In the genomic region with DNA sequence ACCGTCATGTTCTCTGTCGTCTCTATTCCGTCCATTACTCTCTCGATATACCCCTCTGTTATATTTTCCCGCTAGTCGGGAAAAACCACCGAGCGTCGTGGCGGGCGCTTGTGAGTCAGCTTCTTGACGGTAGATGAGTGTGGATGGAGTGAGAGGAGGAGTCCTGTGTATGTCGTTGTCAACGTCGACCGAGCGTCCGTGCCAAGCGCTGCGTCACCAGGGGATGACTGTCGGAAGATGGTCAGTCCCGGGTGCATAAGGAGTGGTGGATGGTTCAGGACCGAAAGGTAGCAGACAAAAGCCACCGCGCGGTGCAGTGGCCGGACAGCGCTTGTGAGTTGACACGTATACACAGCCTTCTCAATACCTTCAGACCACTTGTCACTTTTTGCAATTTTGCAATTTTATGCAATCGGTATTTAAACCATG, we compare ENCODE assay signal across 2 worm cellular contexts.
TF ChIP-seq lines count a peak whose summit lies in the region.

No protein-coding gene starts in this region.

TF ChIP-seq in whole organism, L4 larva, 104 proteins besides CTCF, POLR2A, EP300 and RAD21 (continued from another document):
- TF ChIP-seq egl-43 (GFP tag; IDR thresholded peaks at IDR 0.05; lab: Robert Waterston, UW): peak; percentile 94
- TF ChIP-seq vab-7 (GFP tag; IDR thresholded peaks at IDR 0.05; lab: Robert Waterston, UW): peak; percentile 58; the same call in 1 of the 2 replicates
- peak; percentile 52 for TF ChIP-seq lir-3 (tag; optimal IDR thresholded peaks at IDR 0.05; lab: Kevin White, UChicago)
- TF ChIP-seq dmd-6 (GFP tag; IDR thresholded peaks at IDR 0.05; lab: Robert Waterston, UW): peak; percentile 85
- peak; percentile 45; the same call in 1 of the 2 replicates for TF ChIP-seq arid-1 (GFP tag; conservative IDR thresholded peaks at IDR 0.05; lab: Robert Waterston, UW)
- TF ChIP-seq hmg-1.1 (GFP tag; IDR thresholded peaks at IDR 0.05; lab: Robert Waterston, UW): peak; percentile 88
- TF ChIP-seq nhr-48 (tag; optimal IDR thresholded peaks at IDR 0.05; lab: Kevin White, UChicago): peak; percentile 67
- peak; percentile 78 for TF ChIP-seq madf-9 (GFP tag; conservative IDR thresholded peaks at IDR 0.05; lab: Robert Waterston, UW)
- peak; percentile 65 for TF ChIP-seq tra-1 (GFP tag; IDR thresholded peaks at IDR 0.05; lab: Robert Waterston, UW)
- peak; percentile 41 for TF ChIP-seq mxl-3 (GFP tag; optimal IDR thresholded peaks at IDR 0.05; lab: Kevin White, UChicago)
- TF ChIP-seq dmd-9 (GFP tag; IDR thresholded peaks at IDR 0.05; lab: Robert Waterston, UW): peak; percentile 39; the same call in 1 of the 2 replicates
- TF ChIP-seq nhr-41 (GFP tag; IDR thresholded peaks at IDR 0.05; lab: Robert Waterston, UW): peak; percentile 53; the same call in 1 of the 2 replicates
- peak; percentile 57 for TF ChIP-seq T20F7.1 (GFP tag; optimal IDR thresholded peaks at IDR 0.05; lab: Kevin White, UChicago)
- peak; percentile 69; the same call in 1 of the 2 replicates for TF ChIP-seq nhr-42 (GFP tag; IDR thresholded peaks at IDR 0.05; lab: Robert Waterston, UW)
- TF ChIP-seq mdl-1 (tag; optimal IDR thresholded peaks at IDR 0.05; lab: Kevin White, UChicago): peak in 1 of 2 experiments; percentile 17
- peak; percentile 52; the same call in 1 of the 2 replicates for TF ChIP-seq D1046.2 (GFP tag; IDR thresholded peaks at IDR 0.05; lab: Robert Waterston, UW)
- peak; percentile 64; the same call in 1 of the 2 replicates for TF ChIP-seq ZK337.2 (GFP tag; IDR thresholded peaks at IDR 0.05; lab: Robert Waterston, UW)
- peak; percentile 78; the same call in 1 of the 2 replicates for TF ChIP-seq dmd-8 (GFP tag; IDR thresholded peaks at IDR 0.05; lab: Robert Waterston, UW)
- peak; percentile 51 for TF ChIP-seq spr-3 (GFP tag; optimal IDR thresholded peaks at IDR 0.05; lab: Kevin White, UChicago)
- TF ChIP-seq pqm-1 (tag; optimal IDR thresholded peaks at IDR 0.05; lab: Kevin White, UChicago): peak; percentile 3
- peak; percentile 63 for TF ChIP-seq spr-1 (tag; optimal IDR thresholded peaks at IDR 0.05; lab: Kevin White, UChicago)
- TF ChIP-seq zfp-3 (GFP tag; conservative IDR thresholded peaks at IDR 0.05; lab: Robert Waterston, UW): peak; percentile 82
- peak; percentile 84 for TF ChIP-seq lin-38 (GFP tag; IDR thresholded peaks at IDR 0.05; lab: Robert Waterston, UW)

TF ChIP-seq in whole organism, late embryonic, 69 proteins besides CTCF, POLR2A, EP300 and RAD21 (continued from another document):
- TF ChIP-seq ceh-18 (tag; optimal IDR thresholded peaks at IDR 0.05; lab: Kevin White, UChicago) (peak; percentile 69), pha-2 (tag; optimal IDR thresholded peaks at IDR 0.05; lab: Kevin White, UChicago) (peak; percentile 69), lin-11 (tag; optimal IDR thresholded peaks at IDR 0.05; lab: Kevin White, UChicago) (peak; percentile 48), ztf-16 (tag; optimal IDR thresholded peaks at IDR 0.05; lab: Kevin White, UChicago) (peak; percentile 50), K02D7.2 (tag; optimal IDR thresholded peaks at IDR 0.05; lab: Kevin White, UChicago) (peak; percentile 44), dve-1 (tag; optimal IDR thresholded peaks at IDR 0.05; lab: Kevin White, UChicago) (peak; percentile 18), nhr-232 (tag; optimal IDR thresholded peaks at IDR 0.05; lab: Kevin White, UChicago) (peak; percentile 45), sdc-2 (tag; optimal IDR thresholded peaks at IDR 0.05; lab: Kevin White, UChicago) (peak; percentile 56), ceh-45 (GFP tag; IDR thresholded peaks at IDR 0.05; lab: Robert Waterston, UW) (peak; percentile 69; the same call in 1 of the 2 replicates), T23F11.4 (GFP tag; optimal IDR thresholded peaks at IDR 0.05; lab: Kevin White, UChicago) (peak; percentile 33), zip-5 (tag; optimal IDR thresholded peaks at IDR 0.05; lab: Kevin White, UChicago) (peak; percentile 19), eyg-1 (tag; optimal IDR thresholded peaks at IDR 0.05; lab: Kevin White, UChicago) (peak; percentile 44), elt-2 (tag; optimal IDR thresholded peaks at IDR 0.05; lab: Kevin White, UChicago) (peak; percentile 76), nfya-1 (tag; optimal IDR thresholded peaks at IDR 0.05; lab: Kevin White, UChicago) (peak; percentile 26), unc-3 (GFP tag; conservative IDR thresholded peaks at IDR 0.05; lab: Robert Waterston, UW) (peak; percentile 30; the same call in 1 of the 2 replicates), unc-3 (tag; optimal IDR thresholded peaks at IDR 0.05; lab: Kevin White, UChicago) (peak; percentile 54), ceh-31 (tag; optimal IDR thresholded peaks at IDR 0.05; lab: Kevin White, UChicago) (peak; percentile 29), hlh-15 (tag; optimal IDR thresholded peaks at IDR 0.05; lab: Kevin White, UChicago) (peak; percentile 36), hlh-13 (GFP tag; optimal IDR thresholded peaks at IDR 0.05; lab: Kevin White, UChicago) (peak; percentile 51), ceh-24 (tag; optimal IDR thresholded peaks at IDR 0.05; lab: Kevin White, UChicago) (peak; percentile 16), C08G9.2 (tag; optimal IDR thresholded peaks at IDR 0.05; lab: Kevin White, UChicago) (peak; percentile 10)
